Fruit fly (Drosophila melanogaster) whole organism, embryonic: ENCODE measurements around the gene CG17124.

ENCODE experiments used
- Aef1 ChIP-seq: fragments of 200-800 bp; sonication (Bioruptor generic); IDR thresholded peaks from 3 replicates; pipeline ENCODE4 v1.3.6; 2022; ENCODE audit warnings: missing biosample characterization, missing genetic modification characterization
- Atf6 ChIP-seq: fragments of 200-800 bp; sonication (Bioruptor generic); IDR thresholded peaks from 2 replicates; pipeline ENCODE4 v1.3.6; 2022; ENCODE audit warnings: missing biosample characterization, missing genetic modification characterization
- BtbVII ChIP-seq: fragments of 200-800 bp; sonication (Bioruptor generic); optimal IDR thresholded peaks from 3 replicates; lab custom pipeline; 2017; ENCODE audit warnings: missing biosample characterization, mild to moderate bottlenecking, missing genetic modification characterization
- CG11504 ChIP-seq: fragments of 200-800 bp; sonication (Bioruptor generic); optimal IDR thresholded peaks from 3 replicates; lab custom pipeline; 2019; ENCODE audit warnings: missing biosample characterization, mild to moderate bottlenecking, missing genetic modification characterization, moderate library complexity
- CG1233 ChIP-seq: fragments of 200-800 bp; sonication (Bioruptor generic); optimal IDR thresholded peaks from 4 replicates; lab custom pipeline; 2018; ENCODE audit warnings: missing biosample characterization, mild to moderate bottlenecking, missing genetic modification characterization
- CG13296 ChIP-seq: fragments of 200-800 bp; sonication (Bioruptor generic); optimal IDR thresholded peaks from 3 replicates; lab custom pipeline; 2018; ENCODE audit warnings: missing biosample characterization, mild to moderate bottlenecking, missing genetic modification characterization
- CG16779 ChIP-seq: fragments of 200-800 bp; sonication (Bioruptor generic); IDR thresholded peaks from 2 replicates; pipeline ENCODE4 v1.3.6; 2022; ENCODE audit warnings: missing biosample characterization, missing genetic modification characterization
- CG16813 ChIP-seq: fragments of 200-800 bp; sonication (Bioruptor generic); IDR thresholded peaks from 3 replicates; pipeline ENCODE4 v1.3.6; 2022; ENCODE audit warnings: missing biosample characterization, missing genetic modification characterization; ENCODE audit not compliant: partially characterized antibody
- CG17361 ChIP-seq: fragments of 200-800 bp; sonication (Bioruptor generic); IDR thresholded peaks from 3 replicates; pipeline ENCODE4 v1.3.6; 2022; ENCODE audit warnings: missing biosample characterization, missing genetic modification characterization
- CG2678 ChIP-seq: fragments of 200-800 bp; sonication (Bioruptor generic); optimal IDR thresholded peaks from 3 replicates; lab custom pipeline; 2019; ENCODE audit warnings: missing biosample characterization, mild to moderate bottlenecking, missing genetic modification characterization, moderate library complexity
- CG3281 ChIP-seq: fragments of 200-800 bp; sonication (Bioruptor generic); optimal IDR thresholded peaks from 3 replicates; lab custom pipeline; 2017; ENCODE audit warnings: missing biosample characterization, mild to moderate bottlenecking, missing genetic modification characterization
- CG3847 ChIP-seq: fragments of 200-800 bp; sonication (Bioruptor generic); IDR thresholded peaks from 2 replicates; pipeline ENCODE4 v1.3.6; 2022; ENCODE audit warnings: missing biosample characterization, missing genetic modification characterization
- CG4360 ChIP-seq: fragments of 200-800 bp; sonication (Bioruptor generic); IDR thresholded peaks from 2 replicates; pipeline ENCODE4 v1.3.6; 2022; ENCODE audit warnings: missing biosample characterization, missing genetic modification characterization
- CG7786 ChIP-seq: fragments of 200-800 bp; sonication (Bioruptor generic); optimal IDR thresholded peaks from 2 replicates; lab custom pipeline; 2016; ENCODE audit warnings: missing biosample characterization, missing genetic modification characterization
- CG9437 ChIP-seq: fragments of 200-800 bp; sonication (Bioruptor generic); optimal IDR thresholded peaks from 2 replicates; lab custom pipeline; 2018; ENCODE audit warnings: missing biosample characterization, mild to moderate bottlenecking, missing genetic modification characterization
- CG9727 ChIP-seq: fragments of 200-800 bp; sonication (Bioruptor generic); optimal IDR thresholded peaks from 3 replicates; lab custom pipeline; 2017; ENCODE audit warnings: missing biosample characterization, mild to moderate bottlenecking, missing genetic modification characterization
- CG9817 ChIP-seq: fragments of 200-800 bp; sonication (Bioruptor generic); optimal IDR thresholded peaks from 2 replicates; lab custom pipeline; 2018; ENCODE audit warnings: missing biosample characterization, mild to moderate bottlenecking, missing genetic modification characterization, moderate library complexity
- CoRest ChIP-seq: fragments of 200-800 bp; sonication (Bioruptor generic); optimal IDR thresholded peaks from 3 replicates; lab custom pipeline; 2018; ENCODE audit warnings: missing biosample characterization, mild to moderate bottlenecking, missing genetic modification characterization, moderate library complexity
- Deaf1 ChIP-seq: fragments of 200-800 bp; optimal IDR thresholded peaks from 3 replicates; lab custom pipeline; 2019; ENCODE audit warnings: missing biosample characterization, mild to moderate bottlenecking, missing genetic modification characterization, moderate library complexity
- Doc3 ChIP-seq: fragments of 200-800 bp; sonication (Bioruptor generic); IDR thresholded peaks from 3 replicates; pipeline ENCODE4 v1.3.6; 2022; ENCODE audit warnings: missing biosample characterization, missing genetic modification characterization; ENCODE audit not compliant: partially characterized antibody
- HHEX ChIP-seq: fragments of 200-800 bp; sonication (Bioruptor generic); optimal IDR thresholded peaks from 3 replicates; lab custom pipeline; 2017; ENCODE audit warnings: missing biosample characterization, mild to moderate bottlenecking, missing genetic modification characterization, missing genetic modification reagents
- Hr39 ChIP-seq: fragments of >200 bp; optimal IDR thresholded peaks from 2 replicates; lab custom pipeline; 2017
- Myb ChIP-seq: fragments of 200-800 bp; sonication (Bioruptor generic); optimal IDR thresholded peaks from 2 replicates; lab custom pipeline; 2016; ENCODE audit warnings: missing biosample characterization, missing genetic modification characterization
- Rfx ChIP-seq: fragments of 200-800 bp; sonication (Bioruptor generic); IDR thresholded peaks from 2 replicates; pipeline ENCODE4 v1.3.6; 2022; ENCODE audit warnings: missing biosample characterization, missing genetic modification characterization
- Trl ChIP-seq, 3 experiments: fragments of >200 bp in 2 of 3; fragments of 200-800 bp in 1 of 3; sonication (Bioruptor generic) in 1 of 3; optimal IDR thresholded peaks; 2 replicates in 1 of 3; 3 replicates in 2 of 3; lab custom pipeline; 2016 to 2017; ENCODE audit warnings: missing biosample characterization in 1 of 3, missing genetic modification characterization in 1 of 3
- Usf ChIP-seq: fragments of 200-800 bp; sonication (Bioruptor generic); optimal IDR thresholded peaks from 2 replicates; lab custom pipeline; 2017; ENCODE audit warnings: missing genotype, missing biosample characterization, missing genetic modification characterization
- Xrp1 ChIP-seq: fragments of 200-800 bp; sonication (Bioruptor generic); IDR thresholded peaks from 2 replicates; pipeline ENCODE4 v1.3.6; 2022; ENCODE audit warnings: missing biosample characterization, missing genetic modification characterization
- chinmo ChIP-seq: fragments of 200-800 bp; sonication (Bioruptor generic); IDR thresholded peaks from 4 replicates; pipeline ENCODE4 v1.3.6; 2022; ENCODE audit warnings: missing biosample characterization, missing genetic modification characterization; ENCODE audit not compliant: partially characterized antibody
- chm ChIP-seq: fragments of 200-800 bp; sonication (Bioruptor generic); IDR thresholded peaks from 2 replicates; pipeline ENCODE4 v1.3.6; 2022; ENCODE audit warnings: missing biosample characterization, missing genetic modification characterization
- corto ChIP-seq: fragments of 200-800 bp; sonication (Bioruptor generic); optimal IDR thresholded peaks from 2 replicates; lab custom pipeline; 2016; ENCODE audit warnings: missing biosample characterization, mild to moderate bottlenecking, missing genetic modification characterization, moderate library complexity
- cwo ChIP-seq: fragments of 200-800 bp; sonication (Bioruptor generic); optimal IDR thresholded peaks from 3 replicates; lab custom pipeline; 2017; ENCODE audit warnings: missing biosample characterization, missing genetic modification characterization, mild to moderate bottlenecking, moderate library complexity, missing genetic modification reagents
- ind ChIP-seq: fragments of 200-800 bp; sonication (Bioruptor generic); optimal IDR thresholded peaks from 3 replicates; lab custom pipeline; 2016; ENCODE audit warnings: missing biosample characterization, missing genetic modification characterization
- insv ChIP-seq, 2 experiments: fragments of 200-800 bp; sonication (Bioruptor generic); optimal IDR thresholded peaks; 3 replicates each; lab custom pipeline; 2016 to 2018; ENCODE audit warnings: missing biosample characterization in 2 of 2, missing genetic modification characterization in 2 of 2
- jigr1 ChIP-seq: fragments of 200-800 bp; sonication (Bioruptor generic); IDR thresholded peaks from 3 replicates; pipeline ENCODE4 v1.3.6; 2022; ENCODE audit warnings: missing biosample characterization, missing genetic modification characterization
- klu ChIP-seq: fragments of 200-800 bp; sonication (Bioruptor generic); IDR thresholded peaks from 2 replicates; pipeline ENCODE4 v1.3.6; 2022; ENCODE audit warnings: missing biosample characterization, missing genetic modification characterization
- lab ChIP-seq: fragments of 200-800 bp; sonication (Bioruptor generic); optimal IDR thresholded peaks from 3 replicates; lab custom pipeline; 2017; ENCODE audit warnings: missing biosample characterization, missing genetic modification characterization, mild to moderate bottlenecking, moderate library complexity, missing genetic modification reagents
- nerfin-1 ChIP-seq: fragments of 200-800 bp; sonication (Bioruptor generic); optimal IDR thresholded peaks from 3 replicates; lab custom pipeline; 2019; ENCODE audit warnings: missing biosample characterization, mild to moderate bottlenecking, missing genetic modification characterization, moderate library complexity
- onecut ChIP-seq: fragments of 200-800 bp; sonication (Bioruptor generic); IDR thresholded peaks from 2 replicates; pipeline ENCODE4 v1.3.6; 2022; ENCODE audit warnings: missing biosample characterization, missing genetic modification characterization
- pan ChIP-seq, 4 experiments: fragments of >200 bp in 3 of 4; fragments of 200-800 bp in 1 of 4; sonication (Bioruptor generic) in 1 of 4; optimal IDR thresholded peaks in 3 of 4; IDR thresholded peaks in 1 of 4; 2 replicates each; pipeline versions ENCODE4 v1.3.6 to Lab custom; 2017 to 2022; ENCODE audit warnings: missing biosample characterization in 2 of 4, missing genetic modification characterization in 2 of 4, mixed read lengths in 1 of 4
- pb ChIP-seq: fragments of 200-800 bp; sonication (Bioruptor generic); optimal IDR thresholded peaks from 3 replicates; lab custom pipeline; 2016; ENCODE audit warnings: missing biosample characterization, missing genetic modification characterization
- sd ChIP-seq: fragments of 200-800 bp; sonication (Bioruptor generic); optimal IDR thresholded peaks from 3 replicates; lab custom pipeline; 2018; ENCODE audit warnings: missing biosample characterization, mild to moderate bottlenecking, missing genetic modification characterization, moderate library complexity
- sens ChIP-seq: fragments of 200-800 bp; sonication (Bioruptor generic); peaks from one replicate; lab custom pipeline; 2016; ENCODE audit warnings: missing biosample characterization, missing genetic modification characterization
- slbo ChIP-seq: fragments of 200-800 bp; sonication (Bioruptor generic); IDR thresholded peaks from 2 replicates; pipeline ENCODE4 v1.3.6; 2022; ENCODE audit warnings: missing biosample characterization, missing genetic modification characterization
- sob ChIP-seq: fragments of 200-800 bp; sonication (Bioruptor generic); IDR thresholded peaks from 2 replicates; pipeline ENCODE4 v1.3.6; 2022; ENCODE audit warnings: missing biosample characterization, missing genetic modification characterization
- tap ChIP-seq: fragments of 200-800 bp; optimal IDR thresholded peaks from 3 replicates; lab custom pipeline; 2019; ENCODE audit warnings: missing biosample characterization, mild to moderate bottlenecking, missing genetic modification characterization, moderate library complexity
- tgo ChIP-seq: fragments of 200-800 bp; sonication (Bioruptor generic); IDR thresholded peaks from 3 replicates; pipeline ENCODE4 v1.3.6; 2022; ENCODE audit warnings: missing biosample characterization, missing genetic modification characterization
- twi ChIP-seq: fragments of 200-800 bp; optimal IDR thresholded peaks from 2 replicates; lab custom pipeline; 2019; ENCODE audit warnings: missing biosample characterization, mild to moderate bottlenecking, missing genetic modification characterization, moderate library complexity
- unpg ChIP-seq: fragments of 200-800 bp; sonication (Bioruptor generic); optimal IDR thresholded peaks from 3 replicates; lab custom pipeline; 2018; ENCODE audit warnings: missing biosample characterization, mild to moderate bottlenecking, missing genetic modification characterization, moderate library complexity
- vnd ChIP-seq: fragments of 200-800 bp; sonication (Bioruptor generic); IDR thresholded peaks from 3 replicates; pipeline ENCODE4 v1.3.6; 2022; ENCODE audit warnings: missing biosample characterization, missing genetic modification characterization; ENCODE audit not compliant: partially characterized antibody

The CG17124 gene

dm6 chr2L:10757038-10757685 lies 1.0 kb upstream of the CG17124 start:
- TF ChIP-seq vnd (GFP tag; lab: Robert Waterston, UW) (no peak), Doc3 (GFP tag; lab: Robert Waterston, UW) (no peak), tap (no peak), Usf (no peak), CG9437 (no peak), CG7786 (no peak), klu (GFP tag; lab: Robert Waterston, UW) (no peak), chm (GFP tag; lab: Robert Waterston, UW) (no peak), CG9727 (GFP tag; lab: Kevin White, UChicago) (no peak), HHEX (GFP tag; lab: Kevin White, UChicago) (no peak), pb (no peak), CG16813 (GFP tag; lab: Robert Waterston, UW) (no peak), jigr1 (GFP tag; lab: Robert Waterston, UW) (no peak), tgo (GFP tag; lab: Robert Waterston, UW) (no peak), Deaf1 (peak; percentile 52), CG1233 (GFP tag; lab: Kevin White, UChicago) (no peak), Trl (optimal IDR thresholded peaks at IDR 0.05; lab: Kevin White, UChicago) (peak; percentile 69 to 88), Trl (GFP tag; optimal IDR thresholded peaks at IDR 0.05; lab: Kevin White, UChicago) (no peak), CG9817 (tag; lab: Kevin White, UChicago) (no peak), Hr39 (lab: Kevin White, UChicago) (no peak), chinmo (GFP tag; lab: Robert Waterston, UW) (peak; percentile 24; the same call in 1 of the 4 replicates), sens (no peak), cwo (GFP tag; lab: Kevin White, UChicago) (no peak), nerfin-1 (tag; lab: Kevin White, UChicago) (no peak), twi (tag; lab: Kevin White, UChicago) (no peak), slbo (GFP tag; lab: Robert Waterston, UW) (no peak), onecut (GFP tag; lab: Robert Waterston, UW) (peak; percentile 71; the same call in 1 of the 2 replicates)

DNA sequence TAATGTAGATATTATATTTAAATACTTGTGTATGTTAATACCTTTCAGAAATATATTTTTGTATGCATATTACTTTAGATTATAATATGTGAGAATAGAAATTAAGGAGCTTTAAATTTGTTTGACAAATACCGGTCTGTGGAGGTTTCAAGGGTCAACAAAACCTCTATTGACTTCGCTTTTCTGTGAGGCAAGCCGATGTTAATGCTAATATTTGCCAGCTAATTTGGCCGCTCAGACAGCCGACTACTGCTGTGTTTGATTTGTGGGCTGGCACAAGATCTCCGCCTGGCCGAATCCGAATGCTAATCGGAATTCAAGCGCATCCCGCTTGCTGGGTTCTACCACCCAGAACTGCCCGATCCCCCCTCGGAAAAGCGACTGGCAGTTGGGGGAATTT lies 1.5 kb downstream of the CG17124 start:
- peak; percentile 50 for TF ChIP-seq lab (GFP tag; lab: Kevin White, UChicago)
- peak; percentile 27; the same call in 1 of the 2 replicates for TF ChIP-seq Rfx
- peak; percentile 16 for TF ChIP-seq CG11504
- no peak for TF ChIP-seq pan (optimal IDR thresholded peaks at IDR 0.05; lab: Kevin White, UChicago)
- peak in 1 of 2 experiments; percentile 27 for TF ChIP-seq pan (GFP tag; optimal IDR thresholded peaks at IDR 0.05 in 1 of 2, IDR thresholded peaks at IDR 0.05 in 1 of 2)
- no peak for TF ChIP-seq CG16779 (GFP tag; lab: Robert Waterston, UW)
- TF ChIP-seq CoRest (tag; lab: Kevin White, UChicago): no peak
- TF ChIP-seq CG3847 (GFP tag; lab: Robert Waterston, UW): 0 out of 2 replicates have a peak, but pooled peaks have one; percentile 13
- no peak for TF ChIP-seq CG4360 (GFP tag; lab: Robert Waterston, UW)
- no peak for TF ChIP-seq sd (tag; lab: Kevin White, UChicago)
- 0 out of 2 replicates have a peak, but pooled peaks have one; percentile 29 for TF ChIP-seq Atf6 (GFP tag; lab: Robert Waterston, UW)
- 0 out of 2 replicates have a peak, but pooled peaks have one; percentile 18 for TF ChIP-seq Xrp1 (GFP tag; lab: Robert Waterston, UW)
- TF ChIP-seq CG17361 (GFP tag; lab: Robert Waterston, UW): no peak
- peak; percentile 78 for TF ChIP-seq sens
- TF ChIP-seq Aef1 (GFP tag; lab: Robert Waterston, UW): no peak
- peak; percentile 27 for TF ChIP-seq CG13296 (GFP tag; lab: Kevin White, UChicago)
- TF ChIP-seq CG2678: peak; percentile 11
- no peak for TF ChIP-seq insv (GFP tag; optimal IDR thresholded peaks at IDR 0.05; lab: Kevin White, UChicago)
- TF ChIP-seq corto (GFP tag; lab: Kevin White, UChicago): no peak
- peak; percentile 25; the same call in 1 of the 2 replicates for TF ChIP-seq slbo (GFP tag; lab: Robert Waterston, UW)
- TF ChIP-seq BtbVII: no peak
- TF ChIP-seq sob: 0 out of 2 replicates have a peak, but pooled peaks have one; percentile 6
- no peak for TF ChIP-seq Myb (GFP tag; lab: Kevin White, UChicago)
- peak; percentile 25 for TF ChIP-seq CG3281 (GFP tag; lab: Kevin White, UChicago)
- peak; percentile 18 for TF ChIP-seq unpg (GFP tag; lab: Kevin White, UChicago)
- no peak for TF ChIP-seq ind (GFP tag; lab: Kevin White, UChicago)
